Worm (Caenorhabditis elegans): ENCODE measurements around the gene R144.3.

The R144.3 gene

DNA sequence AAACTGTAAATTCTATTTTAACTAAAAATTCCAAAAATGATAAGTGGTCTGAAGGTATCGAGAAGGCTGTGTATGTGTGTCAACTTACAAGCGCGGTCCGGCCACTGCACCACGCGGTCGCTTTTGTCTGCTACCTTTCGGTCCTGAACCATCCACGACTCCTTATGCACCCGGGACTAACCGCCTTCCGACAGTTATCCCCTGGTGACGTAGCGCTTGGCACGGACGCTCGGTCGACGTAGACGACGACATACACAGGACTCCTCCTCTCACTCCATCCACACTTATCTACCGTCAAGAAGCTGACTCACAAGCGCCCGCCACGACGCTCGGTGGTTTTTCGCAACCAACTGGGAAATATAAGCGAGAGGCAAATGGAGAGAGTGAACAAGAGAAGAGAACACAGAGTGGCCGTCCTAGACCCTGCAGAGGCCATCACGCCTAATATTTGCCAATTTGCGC, 9.6 kb downstream of the R144.3 start:
- peak; percentile 73 for TF ChIP-seq snu-23 (GFP tag; optimal IDR thresholded peaks at IDR 0.05)
- TF ChIP-seq swsn-7 (tag; optimal IDR thresholded peaks at IDR 0.05), result peak; percentile 79
- TF ChIP-seq tbx-2 (tag; optimal IDR thresholded peaks at IDR 0.05), result peak; percentile 71
- TF ChIP-seq nhr-77 (tag; optimal IDR thresholded peaks at IDR 0.05), result peak; percentile 67
- TF ChIP-seq fos-1 (tag; optimal IDR thresholded peaks at IDR 0.05), result peak; percentile 41
- peak; percentile 31 for TF ChIP-seq irx-1 (tag; optimal IDR thresholded peaks at IDR 0.05)
- TF ChIP-seq ceh-82 (tag; optimal IDR thresholded peaks at IDR 0.05), result peak in 2 of 3 experiments; percentile 5 to 32
- TF ChIP-seq nhr-90 (tag; optimal IDR thresholded peaks at IDR 0.05; ENCODE audit: poor library complexity), result peak; percentile 86
- TF ChIP-seq mdl-1 (tag; optimal IDR thresholded peaks at IDR 0.05), result peak in 1 of 2 experiments; percentile 33
- TF ChIP-seq nhr-19 (GFP tag; conservative IDR thresholded peaks at IDR 0.05), result peak; percentile 84
- TF ChIP-seq sup-37 (GFP tag; optimal IDR thresholded peaks at IDR 0.05), result peak; percentile 83
- peak; percentile 71 for TF ChIP-seq ceh-8 (GFP tag; optimal IDR thresholded peaks at IDR 0.05)
- TF ChIP-seq mab-9 (GFP tag; IDR thresholded peaks at IDR 0.05), result peak; percentile 75
- TF ChIP-seq C16A3.4 (tag; optimal IDR thresholded peaks at IDR 0.05), result peak; percentile 55
- TF ChIP-seq nhr-71 (tag; optimal IDR thresholded peaks at IDR 0.05), result peak; percentile 81
- peak; percentile 15 to 29 (median 28) for TF ChIP-seq dpl-1 (GFP tag; optimal IDR thresholded peaks at IDR 0.05)
- peak; percentile 50 for TF ChIP-seq isw-1 (GFP tag; IDR thresholded peaks at IDR 0.05)
- peak; percentile 46 to 47 for TF ChIP-seq efl-1 (optimal IDR thresholded peaks at IDR 0.05)
- TF ChIP-seq efl-1 (GFP tag; optimal IDR thresholded peaks at IDR 0.05 in 1 of 2), result peak; percentile 29 to 95
- peak; percentile 80 for TF ChIP-seq dsc-1 (tag; optimal IDR thresholded peaks at IDR 0.05)
- TF ChIP-seq skn-1 (tag; optimal IDR thresholded peaks at IDR 0.05), result peak; percentile 16
- peak; percentile 78 for TF ChIP-seq pax-3 (tag; optimal IDR thresholded peaks at IDR 0.05)
- peak; percentile 69 for TF ChIP-seq fkh-8 (tag; optimal IDR thresholded peaks at IDR 0.05)
- TF ChIP-seq ztf-11 (tag; optimal IDR thresholded peaks at IDR 0.05), result peak in 1 of 2 experiments; percentile 71
- TF ChIP-seq fkh-4 (tag; optimal IDR thresholded peaks at IDR 0.05; ENCODE audit: borderline replicate concordance), result peak; percentile 8
- peak; percentile 67 for TF ChIP-seq nhr-20 (tag; optimal IDR thresholded peaks at IDR 0.05)
- TF ChIP-seq fkh-10 (GFP tag; optimal IDR thresholded peaks at IDR 0.05), result peak; percentile 35
- peak; percentile 77 for TF ChIP-seq jun-1 (tag; optimal IDR thresholded peaks at IDR 0.05)
- peak; percentile 45 for TF ChIP-seq unc-86 (tag; optimal IDR thresholded peaks at IDR 0.05)
- peak; percentile 89 for TF ChIP-seq nhr-47 (tag; optimal IDR thresholded peaks at IDR 0.05)
- peak; percentile 70 for TF ChIP-seq egl-13 (tag; optimal IDR thresholded peaks at IDR 0.05)
- TF ChIP-seq xbp-1 (tag; optimal IDR thresholded peaks at IDR 0.05), result peak; percentile 66
- TF ChIP-seq rnt-1 (tag; optimal IDR thresholded peaks at IDR 0.05), result peak; percentile 58
- peak; percentile 51 for TF ChIP-seq zip-4 (GFP tag; optimal IDR thresholded peaks at IDR 0.05)
- TF ChIP-seq lin-13 (GFP tag; optimal IDR thresholded peaks at IDR 0.05), result peak; percentile 22
- peak in 1 of 6 experiments; percentile 16 for TF ChIP-seq elt-3 (tag; optimal IDR thresholded peaks at IDR 0.05)
- peak; percentile 57 for TF ChIP-seq elt-2 (tag; optimal IDR thresholded peaks at IDR 0.05)
- TF ChIP-seq aly-2 (tag; optimal IDR thresholded peaks at IDR 0.05), result peak; percentile 64
- peak; percentile 55 for TF ChIP-seq lir-3 (tag; optimal IDR thresholded peaks at IDR 0.05; ENCODE audit: poor library complexity)
- TF ChIP-seq sox-4 (tag; optimal IDR thresholded peaks at IDR 0.05), result peak; percentile 74
- peak; percentile 13 to 58 for TF ChIP-seq lin-35 (GFP tag; optimal IDR thresholded peaks at IDR 0.05)
- peak; percentile 33 for TF ChIP-seq efl-3 (GFP tag; optimal IDR thresholded peaks at IDR 0.05)
- peak; percentile 28 for TF ChIP-seq ztf-4 (tag; optimal IDR thresholded peaks at IDR 0.05)
- TF ChIP-seq lin-14 (GFP tag; optimal IDR thresholded peaks at IDR 0.05), result peak; percentile 78
- peak; percentile 79 for TF ChIP-seq nhr-85 (tag)
- peak; percentile 43 to 79 for TF ChIP-seq lsy-2 (tag; optimal IDR thresholded peaks at IDR 0.05)
- peak; percentile 25 for TF ChIP-seq snpc-4 (tag; optimal IDR thresholded peaks at IDR 0.05)
- TF ChIP-seq grh-1 (GFP tag; IDR thresholded peaks at IDR 0.05), result 0 out of 2 replicates have a peak, but pooled peaks have one; percentile 35
- peak; percentile 58 for TF ChIP-seq ceh-88 (GFP tag; IDR thresholded peaks at IDR 0.05)
- peak; percentile 67 for TF ChIP-seq mep-1 (tag; optimal IDR thresholded peaks at IDR 0.05)
- TF ChIP-seq C04F5.9 (tag; optimal IDR thresholded peaks at IDR 0.05), result peak; percentile 15
